Worm (Caenorhabditis elegans) whole organism, L1 larva: ENCODE data around the gene pak-2.
A peak's percentile ranks its signal among the peaks of the same experiment; 100 is the strongest.

Experiments
- C04F5.9 ChIP-seq: sonication (generic microtip); optimal IDR thresholded peaks from 2 replicates; lab custom pipeline; 2016; ENCODE audit warnings: missing genetic modification characterization, missing compliant biosample characterization
- C16A3.4 ChIP-seq: fragments of 150-350 bp; optimal IDR thresholded peaks from 2 replicates; lab custom pipeline; 2014; ENCODE audit warnings: missing biosample characterization, missing genetic modification characterization
- F16B12.6 ChIP-seq: fragments of 150-350 bp; optimal IDR thresholded peaks from 2 replicates; lab custom pipeline; 2014; ENCODE audit warnings: missing biosample characterization, missing genetic modification characterization
- Y116A8C.19 ChIP-seq: sonication (generic microtip); optimal IDR thresholded peaks from 2 replicates; lab custom pipeline; 2016; ENCODE audit warnings: missing compliant biosample characterization, missing genetic modification characterization, borderline replicate concordance
- aly-2 ChIP-seq: fragments of 150-350 bp; optimal IDR thresholded peaks from 2 replicates; lab custom pipeline; 2014; ENCODE audit warnings: missing biosample characterization, missing genetic modification characterization
- ama-1 ChIP-seq: fragments of 150-350 bp; optimal IDR thresholded peaks from 2 replicates; lab custom pipeline; 2014
- blmp-1 ChIP-seq: fragments of 150-350 bp; optimal IDR thresholded peaks from 2 replicates; lab custom pipeline; 2014; ENCODE audit warnings: missing biosample characterization, missing genetic modification characterization
- ceh-63 ChIP-seq: fragments of 200-800 bp; sonication (Bioruptor generic); optimal IDR thresholded peaks from 2 replicates; lab custom pipeline; 2018; ENCODE audit warnings: mild to moderate bottlenecking, missing genetic modification characterization, missing compliant biosample characterization
- ceh-8 ChIP-seq: fragments of 200-800 bp; sonication (Bioruptor generic); optimal IDR thresholded peaks from 2 replicates; lab custom pipeline; 2018; ENCODE audit warnings: mild to moderate bottlenecking, missing genetic modification characterization, moderate library complexity, missing compliant biosample characterization
- dsc-1 ChIP-seq: sonication (generic microtip); optimal IDR thresholded peaks from 2 replicates; lab custom pipeline; 2016; ENCODE audit warnings: mild to moderate bottlenecking, missing genetic modification characterization, missing compliant biosample characterization
- efl-1 ChIP-seq, 4 experiments: fragments of 150-350 bp; optimal IDR thresholded peaks in 3 of 4; peaks in 1 of 4; 1 replicate in 1 of 4; 2 replicates in 3 of 4; lab custom pipeline; 2014; ENCODE audit warnings: missing biosample characterization in 2 of 4, missing genetic modification characterization in 2 of 4, missing genetic modification reagents in 2 of 4
- efl-3 ChIP-seq: fragments of 200-800 bp; sonication (Bioruptor generic); optimal IDR thresholded peaks from 2 replicates; lab custom pipeline; 2018; ENCODE audit warnings: mild to moderate bottlenecking, missing genetic modification characterization, missing compliant biosample characterization
- egl-27 ChIP-seq, 2 experiments: fragments of 150-350 bp in 1 of 2; sonication (generic microtip); optimal IDR thresholded peaks; 3 replicates each; lab custom pipeline; 2017 to 2018; ENCODE audit warnings: missing biosample characterization in 2 of 2, missing genetic modification characterization in 2 of 2, missing genetic modification reagents in 2 of 2
- elt-2 ChIP-seq: sonication (generic microtip); optimal IDR thresholded peaks from 2 replicates; lab custom pipeline; 2016; ENCODE audit warnings: missing genetic modification characterization, mild to moderate bottlenecking, inconsistent platforms, missing compliant biosample characterization, missing genetic modification reagents
- ets-5 ChIP-seq: fragments of 200-800 bp; sonication (Bioruptor generic); IDR thresholded peaks from 2 replicates; pipeline ENCODE4 v1.3.6; 2022; ENCODE audit warnings: missing genetic modification characterization, missing compliant biosample characterization
- fkh-10 ChIP-seq: sonication (generic microtip); optimal IDR thresholded peaks from 2 replicates; lab custom pipeline; 2017; ENCODE audit warnings: missing biosample characterization, missing genetic modification reagents, missing genetic modification characterization
- fkh-4 ChIP-seq: sonication (generic microtip); optimal IDR thresholded peaks from 2 replicates; lab custom pipeline; 2016; ENCODE audit warnings: missing compliant biosample characterization, missing genetic modification characterization, borderline replicate concordance
- fkh-8 ChIP-seq: sonication (generic microtip); optimal IDR thresholded peaks from 2 replicates; lab custom pipeline; 2016; ENCODE audit warnings: mild to moderate bottlenecking, missing genetic modification characterization, missing compliant biosample characterization
- fos-1 ChIP-seq: fragments of 150-350 bp; optimal IDR thresholded peaks from 2 replicates; lab custom pipeline; 2014; ENCODE audit warnings: missing biosample characterization, missing genetic modification characterization
- grh-1 ChIP-seq: fragments of 200-800 bp; sonication (Bioruptor generic); IDR thresholded peaks from 2 replicates; pipeline ENCODE4 v1.3.6; 2022; ENCODE audit warnings: missing genetic modification reagents, missing genetic modification characterization, missing compliant biosample characterization
- hlh-4 ChIP-seq: sonication (generic microtip); optimal IDR thresholded peaks from 2 replicates; lab custom pipeline; 2016; ENCODE audit warnings: mild to moderate bottlenecking, missing genetic modification characterization, missing compliant biosample characterization
- irx-1 ChIP-seq: sonication (generic microtip); optimal IDR thresholded peaks from 2 replicates; lab custom pipeline; 2016; ENCODE audit warnings: missing genetic modification characterization, missing compliant biosample characterization
- isw-1 ChIP-seq: fragments of 200-800 bp; sonication (Bioruptor generic); IDR thresholded peaks from 2 replicates; pipeline ENCODE4 v1.3.6; 2022; ENCODE audit warnings: missing genetic modification characterization, missing compliant biosample characterization
- jun-1 ChIP-seq: fragments of 150-350 bp; optimal IDR thresholded peaks from 2 replicates; lab custom pipeline; 2014; ENCODE audit warnings: missing biosample characterization, missing genetic modification reagents, missing genetic modification characterization
- lin-14 ChIP-seq: fragments of 200-800 bp; sonication (Bioruptor generic); optimal IDR thresholded peaks from 2 replicates; lab custom pipeline; 2018; ENCODE audit warnings: mild to moderate bottlenecking, missing genetic modification characterization, moderate library complexity, missing compliant biosample characterization
- lin-15B ChIP-seq: fragments of 150-350 bp; sonication (generic microtip); optimal IDR thresholded peaks from 3 replicates; lab custom pipeline; 2014; ENCODE audit warnings: missing biosample characterization, missing genetic modification characterization
- lin-35 ChIP-seq, 2 experiments: fragments of 150-350 bp; optimal IDR thresholded peaks; 2 replicates each; lab custom pipeline; 2014; ENCODE audit warnings: missing biosample characterization in 2 of 2, missing genetic modification characterization in 2 of 2, missing genetic modification reagents in 2 of 2
- lin-39 ChIP-seq: fragments of 150-350 bp; optimal IDR thresholded peaks from 2 replicates; lab custom pipeline; 2014; ENCODE audit warnings: missing biosample characterization, missing genetic modification reagents, missing genetic modification characterization
- mab-9 ChIP-seq: fragments of 200-800 bp; sonication (Bioruptor generic); IDR thresholded peaks from 2 replicates; pipeline ENCODE4 v1.3.6; 2022; ENCODE audit warnings: missing genetic modification reagents, missing genetic modification characterization, missing compliant biosample characterization
- mdl-1 ChIP-seq, 2 experiments: fragments of 150-350 bp; optimal IDR thresholded peaks; 2 replicates each; lab custom pipeline; 2014 to 2017; ENCODE audit warnings: missing biosample characterization in 2 of 2, missing genetic modification characterization in 2 of 2, inconsistent platforms in 1 of 2
- nhr-11 ChIP-seq: fragments of 150-350 bp; optimal IDR thresholded peaks from 2 replicates; lab custom pipeline; 2014; ENCODE audit warnings: missing biosample characterization, missing genetic modification characterization
- nhr-12 ChIP-seq: sonication (generic microtip); optimal IDR thresholded peaks from 2 replicates; lab custom pipeline; 2017; ENCODE audit warnings: missing biosample characterization, missing genetic modification characterization
- nhr-19 ChIP-seq: fragments of 200-800 bp; sonication (Bioruptor generic); conservative IDR thresholded peaks from 2 replicates; pipeline ENCODE4 v1.3.6; 2022; ENCODE audit warnings: missing genetic modification characterization, missing compliant biosample characterization
- nhr-20 ChIP-seq: sonication (generic microtip); optimal IDR thresholded peaks from 2 replicates; lab custom pipeline; 2016; ENCODE audit warnings: mild to moderate bottlenecking, missing genetic modification characterization, missing compliant biosample characterization
- nhr-71 ChIP-seq: sonication (generic microtip); optimal IDR thresholded peaks from 2 replicates; lab custom pipeline; 2016; ENCODE audit warnings: mild to moderate bottlenecking, missing genetic modification characterization, moderate library complexity, missing compliant biosample characterization
- nhr-77 ChIP-seq: fragments of 150-350 bp; optimal IDR thresholded peaks from 2 replicates; lab custom pipeline; 2014; ENCODE audit warnings: missing biosample characterization, missing genetic modification characterization
- nhr-85 ChIP-seq: sonication (generic microtip); peaks from one replicate; lab custom pipeline; 2016; ENCODE audit warnings: missing genetic modification characterization, inconsistent platforms, missing compliant biosample characterization
- pag-3 ChIP-seq: sonication (generic microtip); optimal IDR thresholded peaks from 2 replicates; lab custom pipeline; 2017; ENCODE audit warnings: missing genetic modification characterization, mild to moderate bottlenecking, missing compliant biosample characterization, antibody characterized with exemption, borderline replicate concordance; ENCODE audit not compliant: insufficient read depth
- pax-3 ChIP-seq: fragments of 200-800 bp; sonication (Bioruptor generic); optimal IDR thresholded peaks from 2 replicates; lab custom pipeline; 2018; ENCODE audit warnings: mild to moderate bottlenecking, missing genetic modification characterization, moderate library complexity, missing compliant biosample characterization
- skn-1 ChIP-seq: fragments of 150-350 bp; optimal IDR thresholded peaks from 2 replicates; lab custom pipeline; 2014; ENCODE audit warnings: missing biosample characterization, missing genetic modification characterization
- sox-4 ChIP-seq: sonication (generic microtip); optimal IDR thresholded peaks from 2 replicates; lab custom pipeline; 2016; ENCODE audit warnings: missing genetic modification characterization, missing compliant biosample characterization
- sptf-1 ChIP-seq: fragments of 150-350 bp; optimal IDR thresholded peaks from 2 replicates; lab custom pipeline; 2014; ENCODE audit warnings: missing biosample characterization, missing genetic modification characterization
- swsn-7 ChIP-seq: sonication (generic microtip); optimal IDR thresholded peaks from 2 replicates; lab custom pipeline; 2016; ENCODE audit warnings: missing genetic modification characterization, missing compliant biosample characterization
- tbx-2 ChIP-seq: sonication (generic microtip); optimal IDR thresholded peaks from 2 replicates; lab custom pipeline; 2016; ENCODE audit warnings: missing genetic modification characterization, missing compliant biosample characterization
- unc-130 ChIP-seq: fragments of 150-350 bp; optimal IDR thresholded peaks from 2 replicates; lab custom pipeline; 2017; ENCODE audit warnings: missing biosample characterization, missing genetic modification characterization, inconsistent platforms
- unc-98 ChIP-seq: fragments of 200-800 bp; sonication (Bioruptor generic); IDR thresholded peaks from 2 replicates; pipeline ENCODE4 v1.3.6; 2022; ENCODE audit warnings: missing genetic modification characterization, missing compliant biosample characterization
- vab-15 ChIP-seq: sonication (generic microtip); optimal IDR thresholded peaks from 2 replicates; lab custom pipeline; 2017; ENCODE audit warnings: missing genotype, mild to moderate bottlenecking, missing genetic modification characterization, missing compliant biosample characterization
- zag-1 ChIP-seq: fragments of 150-350 bp; optimal IDR thresholded peaks from 2 replicates; lab custom pipeline; 2014; ENCODE audit warnings: missing biosample characterization, missing genetic modification characterization
- zip-4 ChIP-seq: fragments of 200-800 bp; sonication (Bioruptor generic); optimal IDR thresholded peaks from 2 replicates; lab custom pipeline; 2018; ENCODE audit warnings: mild to moderate bottlenecking, missing genetic modification characterization, moderate library complexity, missing compliant biosample characterization
- ztf-11 ChIP-seq, 2 experiments: sonication (generic microtip); optimal IDR thresholded peaks; 2 replicates each; lab custom pipeline; 2016 to 2017; ENCODE audit warnings: missing genetic modification characterization in 2 of 2, missing biosample characterization in 1 of 2, missing compliant biosample characterization in 1 of 2
- ztf-4 ChIP-seq: fragments of 150-350 bp; optimal IDR thresholded peaks from 2 replicates; lab custom pipeline; 2014; ENCODE audit warnings: missing biosample characterization, missing genetic modification characterization

Gene pak-2

DNA sequence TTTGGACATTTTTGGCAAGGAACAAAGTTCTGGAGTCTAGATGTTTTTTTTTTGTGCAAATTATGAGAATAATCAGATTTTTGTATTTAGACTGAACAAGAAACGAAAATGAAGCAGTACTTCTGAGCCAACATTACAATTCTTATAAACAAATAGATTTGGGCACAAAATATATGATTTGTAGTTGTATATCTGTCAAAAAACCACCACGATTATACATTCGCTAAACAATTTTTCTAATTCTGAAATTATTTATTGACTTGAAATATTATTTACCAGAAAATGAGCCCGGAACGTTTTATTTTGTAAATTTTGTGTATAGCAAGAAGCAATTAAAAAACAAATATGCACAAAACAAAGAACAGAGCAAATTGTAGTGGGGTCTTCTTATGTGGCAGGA, 32.2 kb upstream of the pak-2 start:
- TF ChIP-seq zag-1 (no peak), lin-39 (tag; lab: Kevin White, UChicago) (no peak), nhr-11 (tag; lab: Kevin White, UChicago) (peak; percentile 27), tbx-2 (no peak), isw-1 (GFP tag; lab: Robert Waterston, UW) (no peak), efl-3 (no peak), ceh-8 (no peak), mab-9 (no peak), nhr-19 (GFP tag; lab: Robert Waterston, UW) (0 out of 2 replicates have a peak, but pooled peaks have one; percentile 2), aly-2 (tag; lab: Kevin White, UChicago) (peak; percentile 95), sox-4 (tag; lab: Kevin White, UChicago) (no peak), nhr-77 (no peak), grh-1 (GFP tag; lab: Robert Waterston, UW) (no peak), F16B12.6 (tag; lab: Kevin White, UChicago) (no peak)

DNA sequence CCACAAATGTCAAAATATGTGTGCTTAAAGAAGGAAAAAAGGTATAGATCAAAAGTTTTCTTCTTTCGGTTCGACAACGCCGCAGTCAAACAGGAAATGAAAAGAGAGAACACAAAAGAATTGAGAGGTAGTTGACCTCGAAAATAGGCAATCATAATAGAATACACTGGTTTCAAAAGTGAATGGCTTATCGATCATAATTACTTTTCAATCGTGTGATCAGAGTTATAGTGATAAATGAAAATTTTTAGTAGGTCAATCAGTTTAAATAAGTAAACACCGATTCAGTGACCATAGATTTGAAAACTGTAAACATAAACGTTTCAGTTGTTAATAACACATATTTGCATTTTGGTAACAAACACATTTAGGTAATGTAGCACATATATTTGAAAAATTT, 31.2 kb upstream of the pak-2 start:
- TF ChIP-seq Y116A8C.19 (tag; lab: Kevin White, UChicago): no peak
- no peak for TF ChIP-seq fkh-10 (GFP tag; lab: Kevin White, UChicago)
- no peak for TF ChIP-seq egl-27 (tag; optimal IDR thresholded peaks at IDR 0.05; lab: Kevin White, UChicago)
- TF ChIP-seq sox-4 (tag; lab: Kevin White, UChicago): no peak
- TF ChIP-seq C04F5.9: no peak
- TF ChIP-seq hlh-4 (tag; lab: Kevin White, UChicago): no peak
- TF ChIP-seq skn-1: no peak
- TF ChIP-seq unc-98 (GFP tag; lab: Robert Waterston, UW): no peak
- TF ChIP-seq zag-1: no peak
- TF ChIP-seq ztf-4 (tag; lab: Kevin White, UChicago): no peak
- TF ChIP-seq zip-4 (GFP tag; lab: Kevin White, UChicago): no peak
- TF ChIP-seq unc-130: no peak
- no peak for TF ChIP-seq dsc-1 (tag; lab: Kevin White, UChicago)
- no peak for TF ChIP-seq jun-1 (tag; lab: Kevin White, UChicago)
- no peak for TF ChIP-seq nhr-77
- no peak for TF ChIP-seq efl-1 (optimal IDR thresholded peaks at IDR 0.05; lab: Kevin White, UChicago)
- TF ChIP-seq efl-1 (GFP tag; optimal IDR thresholded peaks at IDR 0.05 in 1 of 2; lab: Kevin White, UChicago): no peak
- peak; percentile 58 for TF ChIP-seq blmp-1 (tag; lab: Kevin White, UChicago)
- no peak for TF ChIP-seq ceh-8
- TF ChIP-seq pag-3 (tag; lab: Kevin White, UChicago): no peak
- no peak for TF ChIP-seq swsn-7 (tag; lab: Kevin White, UChicago)
- no peak for TF ChIP-seq sptf-1 (tag; lab: Kevin White, UChicago)
- TF ChIP-seq nhr-85 (tag; lab: Kevin White, UChicago): peak; percentile 73
- TF ChIP-seq mdl-1 (tag; optimal IDR thresholded peaks at IDR 0.05; lab: Kevin White, UChicago): no peak
- no peak for TF ChIP-seq pax-3
- TF ChIP-seq lin-15B (tag; lab: Kevin White, UChicago): no peak
- TF ChIP-seq lin-14 (GFP tag; lab: Kevin White, UChicago): peak; percentile 63
- TF ChIP-seq elt-2: peak; percentile 25
- no peak for TF ChIP-seq fkh-8
- no peak for TF ChIP-seq F16B12.6 (tag; lab: Kevin White, UChicago)
- no peak for TF ChIP-seq ceh-63
- TF ChIP-seq mab-9: no peak
- TF ChIP-seq ztf-11 (tag; optimal IDR thresholded peaks at IDR 0.05; lab: Kevin White, UChicago): no peak
- no peak for TF ChIP-seq nhr-11 (tag; lab: Kevin White, UChicago)
- TF ChIP-seq fos-1: no peak
- no peak for TF ChIP-seq irx-1
- TF ChIP-seq ets-5 (GFP tag; lab: Robert Waterston, UW): no peak
- TF ChIP-seq fkh-4 (tag; lab: Kevin White, UChicago): no peak
- no peak for TF ChIP-seq ama-1 (lab: Kevin White, UChicago)
- TF ChIP-seq lin-35 (GFP tag; optimal IDR thresholded peaks at IDR 0.05; lab: Kevin White, UChicago): peak in 1 of 2 experiments; percentile 18
- TF ChIP-seq nhr-20 (tag; lab: Kevin White, UChicago): peak; percentile 16
- peak; percentile 20 for TF ChIP-seq C16A3.4 (tag; lab: Kevin White, UChicago)
- no peak for TF ChIP-seq nhr-12 (tag; lab: Kevin White, UChicago)
- no peak for TF ChIP-seq vab-15 (tag; lab: Kevin White, UChicago)
- TF ChIP-seq nhr-71 (tag; lab: Kevin White, UChicago): no peak
- TF ChIP-seq nhr-19 (GFP tag; lab: Robert Waterston, UW): no peak
